ENCODE assay signal across 4 worm cellular contexts in the genomic region with DNA sequence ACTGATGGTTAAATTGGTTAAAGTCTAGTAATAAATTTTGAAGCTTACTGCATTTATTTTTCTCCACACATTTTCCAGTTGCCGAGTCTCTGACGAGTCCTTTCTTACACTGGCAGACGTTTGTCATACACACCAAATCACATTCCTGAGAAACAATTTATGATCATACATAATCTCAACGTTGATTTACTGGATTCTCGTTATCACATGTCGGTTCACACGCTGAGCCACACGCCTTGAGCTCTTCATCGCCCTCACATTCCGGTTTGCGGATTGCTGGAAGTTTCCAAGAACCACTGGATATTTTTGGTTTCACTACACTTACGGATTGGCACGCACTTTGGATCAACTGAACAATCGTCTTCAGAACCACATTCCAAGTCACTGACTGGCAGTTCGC.
TF ChIP-seq lines count a peak whose summit lies in the region.

No protein-coding gene starts in this region.

TF ChIP-seq in whole organism, L1 larva, 84 proteins besides CTCF, POLR2A, EP300 and RAD21 (continues in another document):
- TF ChIP-seq elt-3 (tag; optimal IDR thresholded peaks at IDR 0.05; lab: Kevin White, UChicago) (no peak), ceh-82 (tag; optimal IDR thresholded peaks at IDR 0.05; lab: Kevin White, UChicago) (no peak), dpl-1 (GFP tag; optimal IDR thresholded peaks at IDR 0.05; lab: Kevin White, UChicago) (no peak), efl-1 (optimal IDR thresholded peaks at IDR 0.05; lab: Kevin White, UChicago) (no peak), efl-1 (GFP tag; optimal IDR thresholded peaks at IDR 0.05 in 1 of 2; lab: Kevin White, UChicago) (peak in 1 of 2 experiments; percentile 88), ceh-88 (GFP tag; IDR thresholded peaks at IDR 0.05; lab: Robert Waterston, UW) (no peak), irx-1 (tag; optimal IDR thresholded peaks at IDR 0.05; lab: Kevin White, UChicago) (no peak), sox-4 (tag; optimal IDR thresholded peaks at IDR 0.05; lab: Kevin White, UChicago) (no peak), unc-30 (tag; optimal IDR thresholded peaks at IDR 0.05; lab: Kevin White, UChicago) (no peak), unc-130 (tag; optimal IDR thresholded peaks at IDR 0.05; lab: Kevin White, UChicago) (no peak), zip-4 (GFP tag; optimal IDR thresholded peaks at IDR 0.05; lab: Kevin White, UChicago) (no peak), aly-2 (tag; optimal IDR thresholded peaks at IDR 0.05; lab: Kevin White, UChicago) (no peak), hlh-17 (GFP tag; optimal IDR thresholded peaks at IDR 0.05; lab: Kevin White, UChicago; ENCODE audit: borderline replicate concordance) (no peak), aha-1 (tag; optimal IDR thresholded peaks at IDR 0.05; lab: Kevin White, UChicago) (no peak), sptf-1 (tag; optimal IDR thresholded peaks at IDR 0.05; lab: Kevin White, UChicago) (no peak), mab-9 (GFP tag; IDR thresholded peaks at IDR 0.05; lab: Robert Waterston, UW) (no peak), xbp-1 (tag; optimal IDR thresholded peaks at IDR 0.05; lab: Kevin White, UChicago) (no peak), tlp-1 (tag; optimal IDR thresholded peaks at IDR 0.05; lab: Kevin White, UChicago) (no peak), jun-1 (tag; optimal IDR thresholded peaks at IDR 0.05; lab: Kevin White, UChicago) (no peak), nhr-11 (tag; optimal IDR thresholded peaks at IDR 0.05; lab: Kevin White, UChicago) (no peak), Y116A8C.19 (tag; optimal IDR thresholded peaks at IDR 0.05; lab: Kevin White, UChicago; ENCODE audit: borderline replicate concordance) (no peak), lir-3 (tag; optimal IDR thresholded peaks at IDR 0.05; lab: Kevin White, UChicago; ENCODE audit: poor library complexity) (no peak)

TF ChIP-seq in whole organism, L2 larva, 48 proteins besides CTCF, POLR2A, EP300 and RAD21:
- TF ChIP-seq snpc-4 (tag; optimal IDR thresholded peaks at IDR 0.05; lab: Kevin White, UChicago) (no peak), mab-5 (tag; optimal IDR thresholded peaks at IDR 0.05; lab: Kevin White, UChicago) (no peak), ztf-11 (tag; optimal IDR thresholded peaks at IDR 0.05; lab: Kevin White, UChicago) (no peak), nhr-21 (tag; optimal IDR thresholded peaks at IDR 0.05; lab: Kevin White, UChicago) (peak; percentile 11)

TF ChIP-seq in whole organism, L3 larva, 47 proteins besides CTCF, POLR2A, EP300 and RAD21:
- TF ChIP-seq lsy-12 (tag; optimal IDR thresholded peaks at IDR 0.05; lab: Kevin White, UChicago) (no peak), nhr-28 (tag; optimal IDR thresholded peaks at IDR 0.05; lab: Kevin White, UChicago) (no peak), pqm-1 (tag; optimal IDR thresholded peaks at IDR 0.05; lab: Kevin White, UChicago) (no peak), nhr-11 (tag; optimal IDR thresholded peaks at IDR 0.05; lab: Kevin White, UChicago) (peak; percentile 47), ceh-82 (tag; optimal IDR thresholded peaks at IDR 0.05; lab: Kevin White, UChicago) (no peak), pha-4 (tag; optimal IDR thresholded peaks at IDR 0.05; lab: Kevin White, UChicago) (no peak), ceh-16 (tag; optimal IDR thresholded peaks at IDR 0.05; lab: Kevin White, UChicago) (no peak)

TF ChIP-seq in whole organism, L4 larva, 104 proteins besides CTCF, POLR2A, EP300 and RAD21:
- TF ChIP-seq mdt-29 (GFP tag; IDR thresholded peaks at IDR 0.05; lab: Robert Waterston, UW) = no peak
- TF ChIP-seq F44E2.7 (GFP tag; IDR thresholded peaks at IDR 0.05; lab: Robert Waterston, UW) = no peak
- no peak for TF ChIP-seq lir-3 (tag; optimal IDR thresholded peaks at IDR 0.05; lab: Kevin White, UChicago)
- TF ChIP-seq gei-8 (GFP tag; optimal IDR thresholded peaks at IDR 0.05; lab: Kevin White, UChicago) = no peak
- TF ChIP-seq attf-4 (tag; optimal IDR thresholded peaks at IDR 0.05; lab: Kevin White, UChicago) = no peak
- peak; percentile 17 for TF ChIP-seq nhr-11 (tag; optimal IDR thresholded peaks at IDR 0.05; lab: Kevin White, UChicago)
- TF ChIP-seq ztf-7 (tag; optimal IDR thresholded peaks at IDR 0.05; lab: Kevin White, UChicago) = no peak
- TF ChIP-seq ceh-20 (GFP tag; IDR thresholded peaks at IDR 0.05; lab: Robert Waterston, UW) = no peak
- TF ChIP-seq saeg-2 (GFP tag; IDR thresholded peaks at IDR 0.05; lab: Robert Waterston, UW) = no peak
- TF ChIP-seq dmd-8 (GFP tag; IDR thresholded peaks at IDR 0.05; lab: Robert Waterston, UW) = no peak
- peak in 1 of 2 experiments; percentile 68 for TF ChIP-seq unc-62 (GFP tag; optimal IDR thresholded peaks at IDR 0.05 in 1 of 2; lab: Kevin White, UChicago)
- no peak for TF ChIP-seq unc-62 (tag; optimal IDR thresholded peaks at IDR 0.05; lab: Kevin White, UChicago)
- TF ChIP-seq ama-1 (optimal IDR thresholded peaks at IDR 0.05; lab: Kevin White, UChicago) = no peak
- TF ChIP-seq ctbp-1 (GFP tag; IDR thresholded peaks at IDR 0.05; lab: Robert Waterston, UW) = no peak
- TF ChIP-seq Y5F2A.4 (GFP tag; optimal IDR thresholded peaks at IDR 0.05; lab: Kevin White, UChicago) = no peak
- TF ChIP-seq dmd-6 (GFP tag; IDR thresholded peaks at IDR 0.05; lab: Robert Waterston, UW) = no peak
- TF ChIP-seq skn-1 (tag; optimal IDR thresholded peaks at IDR 0.05; lab: Kevin White, UChicago) = no peak
TF ChIP-seq in whole organism, L4 larva: peak in this region for 2.

Comparison
In these comparisons a context has a peak if more than half of its experiments do, and no peak if none do; other contexts are left out.
1. Of the 29 proteins assayed by ChIP-seq in both whole organism, L4 larva and whole organism, L1 larva: peak only in whole organism, L4 larva: nhr-11; only in whole organism, L1 larva: none; in both: none; in neither: 27; mixed calls (peak in some experiments, not most) for 1.